Worm (Caenorhabditis elegans) whole organism, L2 larva: ENCODE results near the gene T06D4.2.

Experiments used
- ZK546.5 ChIP-seq: sonication (generic microtip); optimal IDR thresholded peaks from 2 replicates; lab custom pipeline; 2017; ENCODE audit warnings: missing biosample characterization, missing genetic modification characterization
- ama-1 ChIP-seq: fragments of 150-350 bp; optimal IDR thresholded peaks from 2 replicates; lab custom pipeline; 2018; ENCODE audit warnings: inconsistent platforms
- ceh-82 ChIP-seq: fragments of 150-350 bp; optimal IDR thresholded peaks from 2 replicates; lab custom pipeline; 2014; ENCODE audit warnings: missing biosample characterization, missing genetic modification characterization
- egl-27 ChIP-seq: sonication (generic microtip); optimal IDR thresholded peaks from 3 replicates; lab custom pipeline; 2017; ENCODE audit warnings: missing biosample characterization, missing genetic modification reagents, missing genetic modification characterization
- elt-3 ChIP-seq: sonication (generic microtip); optimal IDR thresholded peaks from 2 replicates; lab custom pipeline; 2017; ENCODE audit warnings: missing biosample characterization, missing genetic modification characterization
- lin-39 ChIP-seq: fragments of 150-350 bp; optimal IDR thresholded peaks from 2 replicates; lab custom pipeline; 2014; ENCODE audit warnings: missing biosample characterization, missing genetic modification reagents, missing genetic modification characterization
- lsy-2 ChIP-seq, 2 experiments: fragments of 150-350 bp in 1 of 2; sonication (generic microtip) in 1 of 2; optimal IDR thresholded peaks; 2 replicates each; lab custom pipeline; 2014 to 2017; ENCODE audit warnings: missing biosample characterization in 2 of 2, missing genetic modification characterization in 2 of 2
- nhr-11 ChIP-seq: fragments of 150-350 bp; optimal IDR thresholded peaks from 2 replicates; lab custom pipeline; 2014; ENCODE audit warnings: missing biosample characterization, missing genetic modification characterization
- nhr-21 ChIP-seq: fragments of 150-350 bp; optimal IDR thresholded peaks from 2 replicates; lab custom pipeline; 2014; ENCODE audit warnings: missing biosample characterization, missing genetic modification characterization
- snpc-4 ChIP-seq: fragments of 150-350 bp; optimal IDR thresholded peaks from 2 replicates; lab custom pipeline; 2014; ENCODE audit warnings: missing biosample characterization, missing genetic modification characterization
- unc-39 ChIP-seq: fragments of 150-350 bp; optimal IDR thresholded peaks from 2 replicates; lab custom pipeline; 2014; ENCODE audit warnings: missing biosample characterization, missing genetic modification characterization
- unc-55 ChIP-seq: fragments of 150-350 bp; sonication (generic microtip); optimal IDR thresholded peaks from 3 replicates; lab custom pipeline; 2014; ENCODE audit warnings: missing biosample characterization, missing genetic modification reagents, missing genetic modification characterization
- zag-1 ChIP-seq: fragments of 150-350 bp; optimal IDR thresholded peaks from 2 replicates; lab custom pipeline; 2014; ENCODE audit warnings: missing biosample characterization, missing genetic modification characterization
- ztf-4 ChIP-seq: fragments of 150-350 bp; optimal IDR thresholded peaks from 2 replicates; lab custom pipeline; 2014; ENCODE audit warnings: missing biosample characterization, missing genetic modification characterization

- TF ChIP-seq ceh-82 (tag; lab: Kevin White, UChicago) = no peak
- no peak for TF ChIP-seq elt-3 (tag; lab: Kevin White, UChicago)
- TF ChIP-seq lin-39 (tag; lab: Kevin White, UChicago) = no peak
- no peak for TF ChIP-seq snpc-4 (tag; lab: Kevin White, UChicago)
- no peak for TF ChIP-seq unc-55 (GFP tag; lab: Kevin White, UChicago)
- TF ChIP-seq ama-1 (lab: Kevin White, UChicago) = no peak
- no peak for TF ChIP-seq unc-39 (tag; lab: Kevin White, UChicago)
- no peak for TF ChIP-seq egl-27 (tag; lab: Kevin White, UChicago)
- TF ChIP-seq nhr-21 (tag; lab: Kevin White, UChicago) = no peak
- TF ChIP-seq zag-1 = no peak
- no peak for TF ChIP-seq ZK546.5 (tag; lab: Kevin White, UChicago)
- no peak for TF ChIP-seq nhr-11 (tag; lab: Kevin White, UChicago)
- no peak for TF ChIP-seq lsy-2 (tag; optimal IDR thresholded peaks at IDR 0.05; lab: Kevin White, UChicago)
- no peak for TF ChIP-seq ztf-4 (tag; lab: Kevin White, UChicago)
These were observed 48.7 kb downstream of the T06D4.2 start, which contains the start of gene F14D2.19 for ce11 chrII:3337039-3337438.
